Fruit fly (Drosophila melanogaster): Measurements from ENCODE around the gene mus201.
A peak's percentile ranks its signal among the peaks of the same experiment; 100 is the strongest.

The mus201 gene

dm6 chr2L:8416350-8417046, 21.5 kb upstream of the mus201 start:
- peak; percentile 41 for TF ChIP-seq CG17801 (GFP tag; optimal IDR thresholded peaks at IDR 0.05; ENCODE audit: partially characterized antibody)

- TF ChIP-seq CG17801 (GFP tag; optimal IDR thresholded peaks at IDR 0.05; ENCODE audit: partially characterized antibody), result no peak
Measured at dm6 chr2L:8417562-8417961, 20.4 kb upstream of the mus201 start.

dm6 chr2L:8418113-8418885, 19.7 kb upstream of the mus201 start:
- TF ChIP-seq CG17801 (GFP tag; optimal IDR thresholded peaks at IDR 0.05; ENCODE audit: partially characterized antibody), result no peak

dm6 chr2L:8419382-8419940, 18.5 kb upstream of the mus201 start:
- TF ChIP-seq CG17801 (GFP tag; optimal IDR thresholded peaks at IDR 0.05; ENCODE audit: partially characterized antibody), result no peak

DNA sequence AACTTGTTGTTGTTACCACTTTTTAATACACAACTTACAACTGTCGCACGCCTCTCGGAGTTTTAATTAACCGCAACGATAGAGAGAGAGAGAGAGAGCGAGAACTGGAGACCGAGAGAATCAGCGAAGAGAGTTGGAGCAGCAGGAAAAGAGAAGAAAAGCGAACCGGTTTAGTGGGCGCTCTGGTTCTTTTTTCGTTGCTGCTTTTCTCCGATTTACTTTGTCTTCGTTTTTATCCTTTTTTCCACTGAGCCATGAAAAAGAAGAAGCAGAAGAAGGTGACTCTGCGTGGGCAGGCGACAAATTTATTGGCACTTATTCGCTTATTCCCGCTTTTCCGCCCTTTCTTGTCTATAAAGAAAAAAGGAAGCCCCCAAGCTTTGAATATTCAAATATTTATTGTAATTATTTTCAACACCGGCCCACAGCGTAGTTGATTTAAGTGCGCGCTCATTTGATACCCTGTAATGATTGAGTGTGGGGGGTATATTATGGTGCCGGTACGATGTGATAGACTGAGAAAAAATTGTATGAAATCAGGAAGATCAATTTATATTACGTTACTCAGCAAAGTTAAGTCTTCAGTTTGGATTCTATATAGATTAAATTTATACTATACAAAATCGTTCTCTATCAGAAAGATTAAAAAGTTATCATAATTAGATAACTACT, 17.6 kb upstream of the mus201 start:
- no peak for TF ChIP-seq CG17801 (GFP tag; optimal IDR thresholded peaks at IDR 0.05; ENCODE audit: partially characterized antibody)

DNA sequence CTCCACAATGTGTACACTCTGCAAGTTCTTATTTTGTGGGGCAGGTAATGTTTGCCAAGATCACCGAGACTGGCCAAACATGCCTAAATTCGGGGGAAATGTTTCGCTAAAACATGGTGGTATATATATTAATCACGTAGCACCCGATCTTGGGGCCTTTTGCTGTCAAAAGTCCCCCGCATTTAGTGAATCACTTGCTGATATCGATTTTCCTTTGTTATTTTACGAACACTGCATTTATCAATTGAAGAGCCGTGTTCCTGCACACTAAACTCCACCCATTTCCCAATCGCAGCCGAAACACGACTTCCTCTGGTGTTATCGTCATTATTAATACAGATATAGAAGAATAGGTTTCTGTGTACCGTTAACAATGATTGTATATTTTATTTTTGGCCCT, 16.3 kb upstream of the mus201 start:
- no peak for TF ChIP-seq CG17801 (GFP tag; optimal IDR thresholded peaks at IDR 0.05; ENCODE audit: partially characterized antibody)

- no peak for TF ChIP-seq CG17801 (GFP tag; optimal IDR thresholded peaks at IDR 0.05; ENCODE audit: partially characterized antibody)
Measured at dm6 chr2L:8423047-8423446, 14.9 kb upstream of the mus201 start.

- TF ChIP-seq CG17801 (GFP tag; optimal IDR thresholded peaks at IDR 0.05; ENCODE audit: partially characterized antibody), result no peak
Measured at dm6 chr2L:8423460-8424089, 14.4 kb upstream of the mus201 start.

DNA sequence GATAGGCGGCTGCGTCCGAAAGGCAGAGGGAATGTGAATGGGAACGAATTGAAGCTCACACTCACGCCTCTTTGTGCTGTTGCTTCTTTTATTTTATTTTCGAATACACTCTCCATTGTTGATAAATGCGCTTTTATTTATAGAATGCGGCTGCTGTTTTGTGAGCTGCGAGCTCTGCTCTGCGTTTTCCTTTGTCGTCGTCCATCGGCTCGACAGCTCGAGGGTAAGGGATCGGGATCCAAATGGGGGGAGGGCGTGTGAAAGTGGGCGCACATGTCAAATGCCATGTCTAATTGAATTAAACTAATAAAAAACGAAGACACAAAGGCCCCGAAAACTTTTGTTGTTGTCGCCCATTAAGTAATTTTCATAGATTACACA, 13.9 kb upstream of the mus201 start:
- no peak for TF ChIP-seq CG17801 (GFP tag; optimal IDR thresholded peaks at IDR 0.05; ENCODE audit: partially characterized antibody)

- no peak for TF ChIP-seq CG17801 (GFP tag; optimal IDR thresholded peaks at IDR 0.05; ENCODE audit: partially characterized antibody)
Measured at dm6 chr2L:8424662-8425208, 13.2 kb upstream of the mus201 start.

- no peak for TF ChIP-seq CG17801 (GFP tag; optimal IDR thresholded peaks at IDR 0.05; ENCODE audit: partially characterized antibody)
Measured at dm6 chr2L:8425212-8425611, 12.8 kb upstream of the mus201 start.

- TF ChIP-seq CG17801 (GFP tag; optimal IDR thresholded peaks at IDR 0.05; ENCODE audit: partially characterized antibody), result no peak
Measured at dm6 chr2L:8425962-8426759, 11.8 kb upstream of the mus201 start.

DNA sequence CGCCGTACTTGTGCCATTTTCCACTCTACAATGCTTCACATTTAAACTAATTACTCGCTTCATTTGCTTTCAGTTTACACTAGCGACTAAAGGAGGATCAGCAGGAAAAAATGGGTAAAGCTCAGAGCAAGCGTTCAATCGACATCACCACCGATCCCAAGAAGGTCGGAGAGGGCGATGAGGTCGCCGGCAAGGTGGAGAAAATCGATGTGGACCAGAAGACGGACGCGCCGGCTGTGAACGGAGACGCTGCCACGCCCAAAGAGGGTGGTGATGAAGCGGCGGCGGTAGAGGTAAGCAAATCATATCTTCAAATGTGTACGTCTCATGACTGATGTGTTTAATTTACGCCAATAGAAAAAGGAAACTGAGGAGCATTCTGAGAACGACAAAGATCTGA, 11.2 kb upstream of the mus201 start:
- no peak for TF ChIP-seq CG17801 (GFP tag; optimal IDR thresholded peaks at IDR 0.05; ENCODE audit: partially characterized antibody)

dm6 chr2L:8432130-8432529, 5.8 kb upstream of the mus201 start:
- no peak for TF ChIP-seq CG17801 (GFP tag; optimal IDR thresholded peaks at IDR 0.05; ENCODE audit: partially characterized antibody)

All from ovary, adult (tissue).